Worm (Caenorhabditis elegans): ENCODE data around the gene twk-3.
A peak's percentile ranks its signal among the peaks of the same experiment; 100 is the strongest.

twk-3 gene

ce11 chrII:8223945-8224344, 11.4 kb upstream of the twk-3 start:
- TF ChIP-seq fkh-6 (tag; optimal IDR thresholded peaks at IDR 0.05) (no peak), pax-1 (tag; optimal IDR thresholded peaks at IDR 0.05) (no peak), C38D4.7 (GFP tag; optimal IDR thresholded peaks at IDR 0.05) (no peak), tbx-7 (tag; optimal IDR thresholded peaks at IDR 0.05) (no peak), ceh-45 (GFP tag; IDR thresholded peaks at IDR 0.05) (no peak), fax-1 (tag; optimal IDR thresholded peaks at IDR 0.05) (no peak), pha-4 (tag; optimal IDR thresholded peaks at IDR 0.05) (no peak), ttx-3 (tag; optimal IDR thresholded peaks at IDR 0.05) (no peak), ceh-24 (tag; optimal IDR thresholded peaks at IDR 0.05) (no peak), ceh-30 (tag; optimal IDR thresholded peaks at IDR 0.05) (no peak), nfya-1 (tag; optimal IDR thresholded peaks at IDR 0.05) (no peak)

- TF ChIP-seq T23F11.4 (GFP tag; optimal IDR thresholded peaks at IDR 0.05) (no peak), pag-3 (tag; optimal IDR thresholded peaks at IDR 0.05; ENCODE audit: borderline replicate concordance) (no peak), C38D4.7 (GFP tag; optimal IDR thresholded peaks at IDR 0.05) (no peak), pax-1 (tag; optimal IDR thresholded peaks at IDR 0.05) (peak; percentile 87), dve-1 (tag; optimal IDR thresholded peaks at IDR 0.05) (no peak), tbx-2 (tag; optimal IDR thresholded peaks at IDR 0.05) (no peak), odd-2 (tag; optimal IDR thresholded peaks at IDR 0.05) (no peak), ceh-31 (tag; optimal IDR thresholded peaks at IDR 0.05) (peak; percentile 59), elt-4 (tag; optimal IDR thresholded peaks at IDR 0.05) (no peak), madf-2 (tag; optimal IDR thresholded peaks at IDR 0.05) (no peak), sox-4 (tag; optimal IDR thresholded peaks at IDR 0.05) (no peak), fkh-6 (tag; optimal IDR thresholded peaks at IDR 0.05) (no peak), pha-2 (tag; optimal IDR thresholded peaks at IDR 0.05) (no peak), pat-9 (tag; optimal IDR thresholded peaks at IDR 0.05) (no peak), hlh-13 (GFP tag; optimal IDR thresholded peaks at IDR 0.05) (no peak), K09A11.1 (tag; optimal IDR thresholded peaks at IDR 0.05; ENCODE audit: insufficient read depth) (no peak), sox-2 (GFP tag; IDR thresholded peaks at IDR 0.05) (peak; percentile 32; the same call in 1 of the 2 replicates), ztf-16 (tag; optimal IDR thresholded peaks at IDR 0.05) (no peak), npax-4 (tag; optimal IDR thresholded peaks at IDR 0.05) (no peak), ahr-1 (tag; optimal IDR thresholded peaks at IDR 0.05) (no peak), sdc-2 (tag; optimal IDR thresholded peaks at IDR 0.05) (no peak), ceh-22 (tag; optimal IDR thresholded peaks at IDR 0.05) (no peak), unc-3 (GFP tag; conservative IDR thresholded peaks at IDR 0.05) (no peak), unc-3 (tag; optimal IDR thresholded peaks at IDR 0.05) (no peak)
Measured at ce11 chrII:8223422-8223821, 10.8 kb upstream of the twk-3 start.

- TF ChIP-seq unc-55 (GFP tag; optimal IDR thresholded peaks at IDR 0.05) (peak; percentile 30), ceh-31 (tag; optimal IDR thresholded peaks at IDR 0.05) (peak; percentile 6), fax-1 (tag; optimal IDR thresholded peaks at IDR 0.05) (no peak), sox-4 (tag; optimal IDR thresholded peaks at IDR 0.05) (no peak), C38D4.7 (GFP tag; optimal IDR thresholded peaks at IDR 0.05) (no peak), gmeb-2 (tag; optimal IDR thresholded peaks at IDR 0.05) (no peak), hlh-30 (tag; optimal IDR thresholded peaks at IDR 0.05; ENCODE audit: insufficient read depth) (peak; percentile 49), eyg-1 (tag; optimal IDR thresholded peaks at IDR 0.05) (no peak), ceh-19 (GFP tag; optimal IDR thresholded peaks at IDR 0.05) (peak; percentile 37), nfya-1 (tag; optimal IDR thresholded peaks at IDR 0.05) (peak; percentile 32), K02D7.2 (tag; optimal IDR thresholded peaks at IDR 0.05) (no peak), unc-3 (GFP tag; conservative IDR thresholded peaks at IDR 0.05) (no peak), unc-3 (tag; optimal IDR thresholded peaks at IDR 0.05) (no peak), ceh-14 (tag; optimal IDR thresholded peaks at IDR 0.05) (no peak), tbx-2 (tag; optimal IDR thresholded peaks at IDR 0.05) (no peak), ref-2 (tag; optimal IDR thresholded peaks at IDR 0.05) (no peak), elt-2 (tag; optimal IDR thresholded peaks at IDR 0.05) (peak; percentile 3), hlh-15 (tag; optimal IDR thresholded peaks at IDR 0.05) (no peak), ztf-16 (tag; optimal IDR thresholded peaks at IDR 0.05) (no peak)
Measured at ce11 chrII:8222309-8223065, 9.9 kb upstream of the twk-3 start, which contains the start of gene dab-1. Gene dab-1 (plus strand): TSS chrII:8222386.
